Worm (Caenorhabditis elegans): Measurements from ENCODE around the gene pas-2.

The pas-2 gene

DNA sequence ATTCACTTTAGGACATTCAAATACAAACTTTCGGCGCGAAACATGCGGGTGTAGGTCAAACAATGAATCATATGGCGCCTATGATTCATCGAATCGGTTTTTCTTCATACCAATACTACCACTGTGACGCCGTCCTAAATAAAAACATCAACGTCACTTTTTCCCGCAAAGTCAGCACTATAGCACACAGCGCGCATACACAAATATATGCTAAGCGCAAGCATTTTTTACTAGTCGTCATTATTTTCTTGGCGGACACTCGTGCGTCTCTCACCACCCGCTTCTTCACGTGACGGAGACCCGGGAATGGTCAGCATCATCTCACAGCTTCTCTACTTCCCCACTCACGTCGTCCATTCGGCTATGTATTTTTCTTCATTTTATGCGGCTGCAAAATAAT lies 47.0 kb upstream of the pas-2 start:
- peak in 1 of 2 experiments; percentile 68 for TF ChIP-seq mdl-1 (tag; optimal IDR thresholded peaks at IDR 0.05)
- TF ChIP-seq pqm-1 (tag; optimal IDR thresholded peaks at IDR 0.05): no peak
- peak in 1 of 2 experiments; percentile 25 for TF ChIP-seq unc-62 (GFP tag; optimal IDR thresholded peaks at IDR 0.05 in 1 of 2)
- no peak for TF ChIP-seq unc-62 (tag; optimal IDR thresholded peaks at IDR 0.05)
- TF ChIP-seq dve-1 (tag; optimal IDR thresholded peaks at IDR 0.05; ENCODE audit: insufficient read depth): peak; percentile 61
- no peak for TF ChIP-seq aly-2 (tag; optimal IDR thresholded peaks at IDR 0.05)
- no peak for TF ChIP-seq pha-4 (GFP tag; IDR thresholded peaks at IDR 0.05)
- TF ChIP-seq pha-4 (tag; optimal IDR thresholded peaks at IDR 0.05): peak; percentile 17
- peak; percentile 89 for TF ChIP-seq aha-1 (tag)
- TF ChIP-seq nhr-6 (tag; optimal IDR thresholded peaks at IDR 0.05): peak; percentile 30
- TF ChIP-seq mep-1 (tag; optimal IDR thresholded peaks at IDR 0.05): peak; percentile 4
- TF ChIP-seq rbr-2 (tag; optimal IDR thresholded peaks at IDR 0.05): peak; percentile 0
- TF ChIP-seq ceh-44 (GFP tag; IDR thresholded peaks at IDR 0.05): no peak
- TF ChIP-seq lsy-2 (tag; optimal IDR thresholded peaks at IDR 0.05): peak in 1 of 2 experiments; percentile 19
- TF ChIP-seq hlh-30 (tag; optimal IDR thresholded peaks at IDR 0.05; ENCODE audit: insufficient read depth): peak; percentile 89

DNA sequence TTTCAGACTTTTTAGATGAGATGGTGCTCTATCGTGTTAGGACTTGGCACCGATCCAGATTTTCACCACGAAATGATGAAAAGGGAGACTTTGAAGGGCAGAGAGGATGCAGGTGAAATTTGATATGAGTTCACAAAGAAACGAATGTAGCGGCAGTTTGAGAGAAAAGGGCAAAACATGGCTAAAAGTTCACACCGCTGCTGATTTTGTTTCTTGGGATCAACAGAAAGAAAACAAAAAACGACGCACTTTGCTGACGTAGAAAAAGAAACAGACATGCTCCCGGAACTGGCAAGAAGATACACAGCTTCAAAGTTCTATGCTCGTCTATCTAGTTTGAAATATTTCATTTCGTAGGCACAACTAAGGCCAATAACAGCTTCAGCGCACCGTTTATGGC lies 46.6 kb upstream of the pas-2 start:
- TF ChIP-seq mxl-3 (GFP tag; optimal IDR thresholded peaks at IDR 0.05) (no peak), ceh-20 (GFP tag; IDR thresholded peaks at IDR 0.05) (no peak), unc-62 (GFP tag; optimal IDR thresholded peaks at IDR 0.05 in 1 of 2) (peak in 1 of 2 experiments; percentile 99), unc-62 (tag; optimal IDR thresholded peaks at IDR 0.05) (no peak), R02D3.7 (tag; optimal IDR thresholded peaks at IDR 0.05) (no peak), pqm-1 (tag; optimal IDR thresholded peaks at IDR 0.05) (no peak), nhr-11 (tag; optimal IDR thresholded peaks at IDR 0.05) (peak; percentile 34), madf-5 (GFP tag; IDR thresholded peaks at IDR 0.05) (no peak), lin-39 (tag; optimal IDR thresholded peaks at IDR 0.05) (no peak), ama-1 (optimal IDR thresholded peaks at IDR 0.05) (no peak), Y5F2A.4 (GFP tag; optimal IDR thresholded peaks at IDR 0.05) (no peak), nhr-102 (tag; optimal IDR thresholded peaks at IDR 0.05) (no peak), vab-7 (GFP tag; IDR thresholded peaks at IDR 0.05) (no peak), mes-2 (tag; optimal IDR thresholded peaks at IDR 0.05; ENCODE audit: poor library complexity, severe bottlenecking) (no peak), dmd-8 (GFP tag; IDR thresholded peaks at IDR 0.05) (no peak), set-16 (GFP tag; IDR thresholded peaks at IDR 0.05) (no peak), aha-1 (tag) (no peak), mdl-1 (tag; optimal IDR thresholded peaks at IDR 0.05) (no peak), tra-1 (GFP tag; IDR thresholded peaks at IDR 0.05) (no peak), daf-16 (GFP tag; optimal IDR thresholded peaks at IDR 0.05) (peak in 1 of 2 experiments; percentile 41), daf-16 (tag; optimal IDR thresholded peaks at IDR 0.05) (no peak), ceh-82 (tag; optimal IDR thresholded peaks at IDR 0.05) (no peak), lin-13 (GFP tag; optimal IDR thresholded peaks at IDR 0.05) (no peak), dpl-1 (GFP tag; optimal IDR thresholded peaks at IDR 0.05) (no peak), dve-1 (tag; optimal IDR thresholded peaks at IDR 0.05; ENCODE audit: insufficient read depth) (no peak), zip-11 (GFP tag; IDR thresholded peaks at IDR 0.05) (no peak), nhr-76 (tag; optimal IDR thresholded peaks at IDR 0.05) (no peak)

DNA sequence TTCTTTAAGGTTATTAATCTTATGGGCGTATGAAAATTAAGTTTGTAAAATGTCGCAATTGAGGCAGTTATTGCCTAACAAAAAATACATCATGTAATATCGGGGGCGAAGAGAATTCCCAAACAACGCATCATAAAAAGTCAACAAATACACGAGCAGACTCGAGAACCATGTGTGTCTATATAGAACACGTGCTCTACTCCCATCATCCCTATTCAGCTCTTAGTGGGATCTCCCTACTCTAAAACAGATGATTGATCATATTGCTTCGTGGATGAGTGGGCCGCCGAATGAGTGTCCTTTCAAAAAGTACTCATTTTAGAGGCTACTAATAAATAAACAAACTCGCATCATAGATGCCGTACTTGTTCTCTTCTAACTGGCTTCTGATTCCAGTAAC lies 45.7 kb upstream of the pas-2 start:
- TF ChIP-seq hlh-11 (tag; optimal IDR thresholded peaks at IDR 0.05) (peak; percentile 4), hlh-30 (tag; optimal IDR thresholded peaks at IDR 0.05; ENCODE audit: insufficient read depth) (peak; percentile 70), aha-1 (tag) (peak; percentile 89), lsy-2 (tag; optimal IDR thresholded peaks at IDR 0.05) (no peak), mdl-1 (tag; optimal IDR thresholded peaks at IDR 0.05) (no peak), ztf-11 (tag; optimal IDR thresholded peaks at IDR 0.05) (no peak), dmd-6 (GFP tag; IDR thresholded peaks at IDR 0.05) (no peak), aly-2 (tag; optimal IDR thresholded peaks at IDR 0.05) (no peak), dve-1 (tag; optimal IDR thresholded peaks at IDR 0.05; ENCODE audit: insufficient read depth) (no peak), vab-7 (GFP tag; IDR thresholded peaks at IDR 0.05) (no peak), mep-1 (tag; optimal IDR thresholded peaks at IDR 0.05) (no peak)

Measured in whole organism, L4 larva.